Worm (Caenorhabditis elegans): Measurements from ENCODE around the gene fbxa-28.

fbxa-28 gene

DNA sequence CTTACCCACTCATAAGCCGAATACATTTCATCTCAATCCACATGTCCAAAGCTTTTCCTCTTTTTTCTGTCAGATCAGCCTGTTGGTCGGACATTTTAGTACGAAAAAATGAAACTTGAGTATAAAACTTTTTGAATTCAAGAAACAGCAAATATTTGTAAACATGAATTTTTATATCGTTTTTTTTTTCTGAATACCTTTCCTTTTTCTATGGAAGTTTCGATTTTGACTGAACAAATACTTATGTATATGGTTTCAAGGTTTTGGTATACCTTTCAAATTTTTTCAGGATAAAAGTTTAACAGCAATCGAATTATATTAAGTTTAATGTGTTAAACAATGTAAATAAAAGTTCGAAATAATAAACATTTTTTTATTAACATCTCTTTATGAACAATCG, 42.5 kb downstream of the fbxa-28 start, which contains the start of gene fbxa-5:
TSS of gene fbxa-5 (minus strand) at position 101 of the 400 bp plus-strand sequence.
- TF ChIP-seq ref-1 (GFP tag; conservative IDR thresholded peaks at IDR 0.05) = no peak
- TF ChIP-seq tab-1 (GFP tag; IDR thresholded peaks at IDR 0.05) = no peak
- TF ChIP-seq klf-2 (GFP tag; conservative IDR thresholded peaks at IDR 0.05) = no peak
- TF ChIP-seq cog-1 (tag; optimal IDR thresholded peaks at IDR 0.05) = no peak
- TF ChIP-seq flt-1 (GFP tag; IDR thresholded peaks at IDR 0.05) = no peak
- TF ChIP-seq med-1 (GFP tag; optimal IDR thresholded peaks at IDR 0.05; ENCODE audit: insufficient read depth) = no peak
- no peak for TF ChIP-seq ztf-29 (GFP tag; IDR thresholded peaks at IDR 0.05)
- no peak for TF ChIP-seq ztf-23 (GFP tag; IDR thresholded peaks at IDR 0.05)
- TF ChIP-seq T22C8.4 (GFP tag; IDR thresholded peaks at IDR 0.05) = no peak

DNA sequence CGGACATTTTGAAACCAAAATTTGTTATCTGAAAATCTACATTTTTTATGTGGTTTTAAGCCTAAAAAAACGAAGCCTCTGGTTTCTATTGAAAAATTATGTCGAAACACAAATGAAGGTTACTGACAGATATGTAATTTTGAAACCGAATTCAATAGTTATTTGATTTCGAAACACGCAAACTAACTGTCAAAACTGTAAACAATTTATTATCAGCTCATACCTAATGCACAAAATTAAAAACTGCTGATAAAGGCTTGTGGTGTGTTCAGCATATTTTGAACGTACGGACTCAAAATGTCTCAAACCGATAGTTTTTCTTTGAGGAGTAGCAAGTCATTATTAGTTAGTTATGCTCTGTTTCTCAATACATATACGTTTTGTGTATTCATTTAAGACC, 44.8 kb downstream of the fbxa-28 start, which contains the start of gene fbxa-26:
TSS of gene fbxa-26 (minus strand) at position 35 of the 400 bp plus-strand sequence.
- TF ChIP-seq ztf-23 (GFP tag; IDR thresholded peaks at IDR 0.05) (no peak), ztf-29 (GFP tag; IDR thresholded peaks at IDR 0.05) (no peak), flt-1 (GFP tag; IDR thresholded peaks at IDR 0.05) (no peak), ref-1 (GFP tag; conservative IDR thresholded peaks at IDR 0.05) (no peak), tab-1 (GFP tag; IDR thresholded peaks at IDR 0.05) (no peak), med-1 (GFP tag; optimal IDR thresholded peaks at IDR 0.05; ENCODE audit: insufficient read depth) (no peak), T22C8.4 (GFP tag; IDR thresholded peaks at IDR 0.05) (no peak)

DNA sequence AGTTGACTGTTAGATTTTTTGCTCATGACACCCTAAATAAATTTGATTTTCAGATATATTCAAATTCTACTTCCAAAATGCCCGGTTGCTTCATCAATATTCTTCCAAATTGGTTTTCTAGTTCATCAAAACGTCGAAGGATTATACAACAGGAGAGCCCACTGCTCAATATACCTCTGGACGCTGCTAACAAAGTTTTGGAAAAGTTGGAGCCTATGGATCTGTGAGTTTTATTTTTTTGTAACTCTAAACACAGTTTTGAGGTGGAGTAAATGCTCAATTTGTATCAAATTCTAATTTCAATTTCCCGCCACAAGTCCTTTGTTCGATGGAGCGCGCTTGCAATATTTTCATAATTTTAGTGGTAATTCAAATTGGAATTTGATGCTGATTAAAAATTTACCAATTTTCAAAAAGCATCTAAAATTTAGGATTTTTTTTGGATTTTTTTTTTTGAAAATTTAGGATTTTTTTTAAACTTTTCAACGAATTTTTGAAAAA, 45.3 kb downstream of the fbxa-28 start, which contains the start of gene fbxa-27:
TSS of gene fbxa-27 (plus strand) at position 51 of the 501 bp plus-strand sequence.
- TF ChIP-seq ref-1 (GFP tag; conservative IDR thresholded peaks at IDR 0.05) = no peak
- no peak for TF ChIP-seq T22C8.4 (GFP tag; IDR thresholded peaks at IDR 0.05)
- TF ChIP-seq cog-1 (tag; optimal IDR thresholded peaks at IDR 0.05) = no peak
- no peak for TF ChIP-seq med-1 (GFP tag; optimal IDR thresholded peaks at IDR 0.05; ENCODE audit: insufficient read depth)
- TF ChIP-seq tab-1 (GFP tag; IDR thresholded peaks at IDR 0.05) = no peak

DNA sequence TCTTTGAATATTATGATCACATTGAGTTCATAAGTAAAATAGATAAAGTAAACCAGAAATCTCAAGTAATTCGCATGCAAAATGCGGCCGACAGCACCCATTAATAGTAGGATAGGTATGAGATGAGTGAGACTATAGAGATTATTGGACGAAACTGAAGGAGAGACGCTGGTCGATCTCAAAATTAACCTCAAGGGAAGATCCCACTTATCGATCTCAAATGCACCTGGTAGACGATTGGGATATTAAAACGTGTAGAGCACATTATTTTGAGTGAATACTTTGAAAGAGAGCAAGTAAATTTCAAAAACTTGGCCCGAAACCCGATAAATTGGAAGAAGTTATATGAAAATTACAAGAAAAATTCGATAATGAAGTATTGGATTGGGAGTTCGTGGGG, 48.0 kb downstream of the fbxa-28 start, which contains the start of gene Y82E9BL.6:
TSS of gene Y82E9BL.6 (minus strand) at position 101 of the 400 bp plus-strand sequence.
- TF ChIP-seq klf-2 (GFP tag; conservative IDR thresholded peaks at IDR 0.05) = no peak
- TF ChIP-seq ztf-23 (GFP tag; IDR thresholded peaks at IDR 0.05) = no peak
- TF ChIP-seq ztf-29 (GFP tag; IDR thresholded peaks at IDR 0.05) = no peak
- no peak for TF ChIP-seq med-1 (GFP tag; optimal IDR thresholded peaks at IDR 0.05; ENCODE audit: insufficient read depth)
- no peak for TF ChIP-seq ref-1 (GFP tag; conservative IDR thresholded peaks at IDR 0.05)
- TF ChIP-seq T22C8.4 (GFP tag; IDR thresholded peaks at IDR 0.05) = no peak
- TF ChIP-seq cog-1 (tag; optimal IDR thresholded peaks at IDR 0.05) = no peak
- TF ChIP-seq tab-1 (GFP tag; IDR thresholded peaks at IDR 0.05) = no peak

DNA sequence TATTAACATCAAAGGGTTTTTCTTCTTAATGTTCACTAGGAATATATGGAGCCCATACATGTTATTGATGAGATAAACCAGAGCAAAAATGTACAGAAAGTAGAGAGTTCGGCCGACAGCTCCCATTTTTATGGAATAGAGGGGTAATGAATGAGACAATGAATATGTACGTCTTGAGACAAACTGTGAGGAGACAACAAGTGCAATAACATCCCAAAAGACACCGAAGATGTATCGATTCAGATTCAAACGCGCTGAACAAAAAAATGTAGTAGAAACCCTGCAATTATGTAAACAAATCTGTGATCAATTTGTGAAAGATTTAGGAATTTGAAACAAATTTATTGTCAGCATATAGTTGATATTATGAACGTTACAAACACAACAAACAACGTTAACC, 49.3 kb downstream of the fbxa-28 start:
- TF ChIP-seq T22C8.4 (GFP tag; IDR thresholded peaks at IDR 0.05) (no peak), tab-1 (GFP tag; IDR thresholded peaks at IDR 0.05) (no peak), ztf-23 (GFP tag; IDR thresholded peaks at IDR 0.05) (no peak), ref-1 (GFP tag; conservative IDR thresholded peaks at IDR 0.05) (no peak), flt-1 (GFP tag; IDR thresholded peaks at IDR 0.05) (no peak), klf-2 (GFP tag; conservative IDR thresholded peaks at IDR 0.05) (no peak), cog-1 (tag; optimal IDR thresholded peaks at IDR 0.05) (no peak), med-1 (GFP tag; optimal IDR thresholded peaks at IDR 0.05; ENCODE audit: insufficient read depth) (no peak), ztf-29 (GFP tag; IDR thresholded peaks at IDR 0.05) (no peak)

DNA sequence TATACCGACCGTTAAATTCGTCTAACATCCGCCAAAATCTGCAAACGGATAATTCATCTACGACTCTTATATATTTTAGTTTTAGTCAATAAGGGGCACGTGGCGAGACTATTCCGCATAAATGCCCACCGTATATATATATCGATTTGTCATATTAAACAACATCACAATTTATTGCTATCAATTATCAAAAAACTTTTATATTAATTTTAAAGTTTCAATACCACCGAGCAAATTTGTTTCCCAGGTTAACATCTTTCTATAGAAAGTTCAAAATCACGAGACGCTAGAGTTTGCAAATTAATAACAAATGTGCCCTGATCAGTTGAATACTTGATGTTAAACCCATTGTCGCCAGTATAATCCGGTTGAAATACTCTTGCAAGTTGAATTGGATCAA, 49.8 kb downstream of the fbxa-28 start, which contains the start of gene Y82E9BL.5:
TSS of gene Y82E9BL.5 (minus strand) at position 101 of the 400 bp plus-strand sequence.
- TF ChIP-seq flt-1 (GFP tag; IDR thresholded peaks at IDR 0.05) = no peak
- no peak for TF ChIP-seq klf-2 (GFP tag; conservative IDR thresholded peaks at IDR 0.05)
- no peak for TF ChIP-seq ref-1 (GFP tag; conservative IDR thresholded peaks at IDR 0.05)
- no peak for TF ChIP-seq tab-1 (GFP tag; IDR thresholded peaks at IDR 0.05)
- TF ChIP-seq ztf-23 (GFP tag; IDR thresholded peaks at IDR 0.05) = no peak
- no peak for TF ChIP-seq cog-1 (tag; optimal IDR thresholded peaks at IDR 0.05)
